Fruit fly (Drosophila melanogaster): ENCODE results near the gene CG8043.

Gene CG8043

DNA sequence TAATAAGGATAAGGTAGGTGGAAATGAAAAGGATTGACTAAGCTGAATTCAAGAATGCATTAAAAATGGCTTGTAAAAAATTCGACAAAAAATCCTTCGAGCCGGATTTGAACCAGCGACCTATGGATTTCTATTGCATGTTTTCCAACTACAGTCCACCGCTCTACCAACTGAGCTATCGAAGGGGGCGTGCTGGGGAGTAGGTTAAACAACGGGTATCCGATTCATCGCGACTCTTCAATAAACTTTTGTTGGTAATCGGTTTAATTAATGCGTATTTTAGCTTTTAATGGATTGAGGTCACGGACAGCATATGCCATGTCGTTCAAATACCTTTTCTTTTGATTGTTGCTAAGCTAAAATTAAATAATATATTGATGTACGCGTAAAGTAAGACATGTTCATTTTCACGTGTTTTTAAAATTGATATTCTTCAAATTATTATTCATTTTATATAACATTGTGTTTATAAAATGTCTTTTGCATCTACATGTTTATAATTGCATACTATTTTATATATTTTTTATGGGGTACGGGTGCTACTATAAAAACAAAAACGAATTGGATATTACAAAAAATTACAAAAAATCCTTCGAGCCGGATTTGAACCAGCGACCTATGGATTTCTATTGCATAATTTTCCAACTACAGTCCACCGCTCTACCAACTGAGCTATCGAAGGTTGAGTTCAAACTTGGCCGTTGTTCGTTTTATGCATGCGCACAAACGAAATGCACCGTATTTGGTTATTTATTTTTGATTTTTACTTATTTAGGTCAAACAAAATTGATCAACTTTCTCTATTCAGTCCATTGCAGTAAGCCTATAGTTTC is 8.5 kb upstream of the CG8043 start (continued):
- no peak for TF ChIP-seq CG5245 (GFP tag; optimal IDR thresholded peaks at IDR 0.05)
- TF ChIP-seq CG9609 (GFP tag; optimal IDR thresholded peaks at IDR 0.05), result no peak
- no peak for TF ChIP-seq cwo (GFP tag; optimal IDR thresholded peaks at IDR 0.05)
- no peak for TF ChIP-seq BtbVII (GFP tag; optimal IDR thresholded peaks at IDR 0.05)
- no peak for TF ChIP-seq CG4328 (GFP tag; optimal IDR thresholded peaks at IDR 0.05)
- no peak for TF ChIP-seq CG4854 (GFP tag; optimal IDR thresholded peaks at IDR 0.05)
- TF ChIP-seq Max (GFP tag; optimal IDR thresholded peaks at IDR 0.05), result no peak
- TF ChIP-seq Ets65A (GFP tag), result no peak
- no peak for TF ChIP-seq toy (GFP tag; IDR thresholded peaks at IDR 0.05)
- no peak for TF ChIP-seq CG6683 (GFP tag; optimal IDR thresholded peaks at IDR 0.05)
- no peak for TF ChIP-seq peb (GFP tag; IDR thresholded peaks at IDR 0.05)
- TF ChIP-seq CG13424 (tag; optimal IDR thresholded peaks at IDR 0.05), result no peak
- no peak for TF ChIP-seq Vsx1 (GFP tag; optimal IDR thresholded peaks at IDR 0.05)
- TF ChIP-seq knrl (GFP tag; IDR thresholded peaks at IDR 0.05; ENCODE audit: partially characterized antibody), result peak; percentile 36
- no peak for TF ChIP-seq dysf (GFP tag; IDR thresholded peaks at IDR 0.05)
- TF ChIP-seq CG10959 (GFP tag; IDR thresholded peaks at IDR 0.05), result no peak
- TF ChIP-seq D19A (tag; optimal IDR thresholded peaks at IDR 0.05), result peak; percentile 52
- TF ChIP-seq salm (tag; optimal IDR thresholded peaks at IDR 0.05), result no peak
- TF ChIP-seq CG4424 (GFP tag; optimal IDR thresholded peaks at IDR 0.05), result no peak
- TF ChIP-seq tna (GFP tag; IDR thresholded peaks at IDR 0.05; ENCODE audit: partially characterized antibody), result peak; percentile 76
- TF ChIP-seq Doc2 (GFP tag; IDR thresholded peaks at IDR 0.05), result no peak

- peak; percentile 92 for TF ChIP-seq cas (GFP tag; IDR thresholded peaks at IDR 0.05)
- peak; percentile 93 for TF ChIP-seq CG32772 (GFP tag; IDR thresholded peaks at IDR 0.05)
- TF ChIP-seq CG9876 (GFP tag; optimal IDR thresholded peaks at IDR 0.05), result peak; percentile 86
- TF ChIP-seq sqz (GFP tag; optimal IDR thresholded peaks at IDR 0.05), result peak; percentile 95
- peak; percentile 98 for TF ChIP-seq dmrt99B (tag; optimal IDR thresholded peaks at IDR 0.05)
- TF ChIP-seq CG3407 (GFP tag; optimal IDR thresholded peaks at IDR 0.05), result peak; percentile 95
- peak; percentile 95 for TF ChIP-seq CG15514 (GFP tag; optimal IDR thresholded peaks at IDR 0.05)
- TF ChIP-seq Usf (GFP tag; optimal IDR thresholded peaks at IDR 0.05), result peak; percentile 96
- peak; percentile 97 for TF ChIP-seq ttk (GFP tag; IDR thresholded peaks at IDR 0.05)
- peak; percentile 75 for TF ChIP-seq bbx (GFP tag; IDR thresholded peaks at IDR 0.05; ENCODE audit: partially characterized antibody)
- TF ChIP-seq eve (GFP tag; optimal IDR thresholded peaks at IDR 0.05), result no peak
- TF ChIP-seq Awh (GFP tag; IDR thresholded peaks at IDR 0.05), result peak; percentile 98
- peak; percentile 96 for TF ChIP-seq ranshi (GFP tag; IDR thresholded peaks at IDR 0.05)
- peak; percentile 93 for TF ChIP-seq CG3726 (GFP tag; IDR thresholded peaks at IDR 0.05)
- TF ChIP-seq ash1 (GFP tag; optimal IDR thresholded peaks at IDR 0.05), result peak; percentile 95
- peak; percentile 96 for TF ChIP-seq CG10366 (GFP tag; IDR thresholded peaks at IDR 0.05)
- TF ChIP-seq abd-A (tag; optimal IDR thresholded peaks at IDR 0.05), result peak; percentile 86
- TF ChIP-seq twi (tag; optimal IDR thresholded peaks at IDR 0.05), result peak; percentile 91
- TF ChIP-seq sr (GFP tag; IDR thresholded peaks at IDR 0.05), result peak; percentile 89
- peak; percentile 96 for TF ChIP-seq Six4 (GFP tag; optimal IDR thresholded peaks at IDR 0.05)
- TF ChIP-seq CG12071 (GFP tag; optimal IDR thresholded peaks at IDR 0.05), result peak; percentile 99
- peak; percentile 85 for TF ChIP-seq CG6175 (GFP tag; IDR thresholded peaks at IDR 0.05)
- TF ChIP-seq CG18764 (GFP tag; optimal IDR thresholded peaks at IDR 0.05), result peak; percentile 94
- peak; percentile 95 for TF ChIP-seq kay (GFP tag; optimal IDR thresholded peaks at IDR 0.05)
- TF ChIP-seq E2f1 (GFP tag; IDR thresholded peaks at IDR 0.05), result peak; percentile 96
- TF ChIP-seq al (GFP tag; IDR thresholded peaks at IDR 0.05), result peak; percentile 86
- TF ChIP-seq fu2 (GFP tag; optimal IDR thresholded peaks at IDR 0.05), result peak; percentile 94
- TF ChIP-seq zf30C (GFP tag; optimal IDR thresholded peaks at IDR 0.05), result peak; percentile 45
Measured at dm6 chr3R:8669029-8669707, 7.5 kb upstream of the CG8043 start.
